Worm (Caenorhabditis elegans) whole organism, early embryonic: Measurements from ENCODE around the gene bgnt-1.5.

Source experiments
- F13C5.2 ChIP-seq: sonication (generic microtip); optimal IDR thresholded peaks from 2 replicates; lab custom pipeline; 2017; ENCODE audit warnings: mild to moderate bottlenecking, missing genetic modification characterization, inconsistent platforms, missing compliant biosample characterization
- ama-1 ChIP-seq: fragments of 150-350 bp; optimal IDR thresholded peaks from 2 replicates; lab custom pipeline; 2014
- flt-1 ChIP-seq: fragments of 200-800 bp; sonication (Bioruptor generic); IDR thresholded peaks from 2 replicates; pipeline ENCODE4 v1.3.6; 2022; ENCODE audit warnings: missing genetic modification characterization, missing compliant biosample characterization
- hmg-4 ChIP-seq: fragments of 200-800 bp; sonication (Bioruptor generic); optimal IDR thresholded peaks from 2 replicates; lab custom pipeline; 2018; ENCODE audit warnings: mild to moderate bottlenecking, missing genetic modification characterization, missing compliant biosample characterization
- tbx-37 ChIP-seq: fragments of 200-800 bp; sonication (Bioruptor generic); conservative IDR thresholded peaks from 2 replicates; pipeline ENCODE4 v1.3.6; 2022; ENCODE audit warnings: missing genetic modification reagents, missing genetic modification characterization, missing compliant biosample characterization

ce11 chrX:13262195-13262594 is 30.0 kb upstream of the bgnt-1.5 start, which contains the start of gene K09A11.1:
- TF ChIP-seq ama-1 (lab: Kevin White, UChicago), result no peak
- TF ChIP-seq F13C5.2 (tag; lab: Kevin White, UChicago), result no peak
- no peak for TF ChIP-seq hmg-4 (GFP tag; lab: Kevin White, UChicago)
- no peak for TF ChIP-seq tbx-37 (GFP tag; lab: Robert Waterston, UW)
- no peak for TF ChIP-seq flt-1
